Worm (Caenorhabditis elegans): ENCODE data around the gene Y73B3B.3.
"Not testable (repeated sequence)": the region's sequence is repeated elsewhere in the genome, so short reads cannot be mapped to it uniquely, and the experiment has no call there.

Y73B3B.3 gene

DNA sequence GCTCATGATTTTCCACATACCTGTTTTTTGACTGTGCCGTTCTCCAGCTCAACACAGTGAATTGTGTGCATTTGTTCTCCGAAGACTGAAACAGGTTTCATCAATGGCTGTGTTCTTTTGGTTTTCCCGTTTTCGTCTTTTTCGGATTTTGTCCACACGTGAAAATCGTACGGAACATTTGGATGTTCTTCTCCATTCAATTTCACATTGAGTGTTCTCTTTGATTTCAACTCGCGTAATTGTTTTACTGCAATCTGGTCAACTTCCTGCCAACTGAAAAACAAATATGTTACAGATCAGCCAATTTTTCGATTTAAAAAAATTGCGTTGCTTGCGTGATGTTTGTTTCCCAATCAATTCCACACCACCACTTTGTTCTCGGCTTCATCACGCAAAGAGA is 19.6 kb downstream of the Y73B3B.3 start, which contains the start of gene AC8.3:
Gene AC8.3 (minus strand): TSS at position 101 of the 400 bp plus-strand sequence.
- not testable (repeated sequence) for TF ChIP-seq tbx-11 (GFP tag; IDR thresholded peaks at IDR 0.05); flt-1 (GFP tag; IDR thresholded peaks at IDR 0.05); ets-7 (tag; optimal IDR thresholded peaks at IDR 0.05)

DNA sequence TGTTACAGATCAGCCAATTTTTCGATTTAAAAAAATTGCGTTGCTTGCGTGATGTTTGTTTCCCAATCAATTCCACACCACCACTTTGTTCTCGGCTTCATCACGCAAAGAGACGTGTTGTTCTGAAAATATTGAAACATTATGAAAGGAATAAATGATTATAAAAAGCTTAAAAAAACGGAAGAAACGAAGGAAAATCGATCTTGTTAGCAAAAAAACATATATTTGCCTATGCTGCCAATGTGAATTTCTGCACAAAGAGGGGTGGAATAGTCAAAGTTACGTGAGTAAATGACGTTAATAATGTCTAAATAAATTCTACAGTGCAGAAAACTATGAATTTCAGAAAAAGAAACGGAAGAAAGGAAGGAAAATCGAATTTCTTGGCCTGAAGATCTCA is 29.3 kb downstream of the Y73B3B.3 start, which contains the start of gene AC8.10:
Gene AC8.10 (minus strand): TSS at position 101 of the 400 bp plus-strand sequence.
- not testable (repeated sequence) for TF ChIP-seq tbx-37 (GFP tag; conservative IDR thresholded peaks at IDR 0.05); F13C5.2 (tag; optimal IDR thresholded peaks at IDR 0.05); tra-4 (tag; optimal IDR thresholded peaks at IDR 0.05)

Measured in whole organism, early embryonic.